Fruit fly (Drosophila melanogaster) whole organism, embryonic: ENCODE results near the gene CG2681.

Experiments
- Abd-B ChIP-seq: fragments of 200-800 bp; sonication (Bioruptor generic); optimal IDR thresholded peaks from 2 replicates; lab custom pipeline; 2018; ENCODE audit warnings: missing biosample characterization, mild to moderate bottlenecking, missing genetic modification characterization, moderate library complexity
- Bgb ChIP-seq: fragments of 200-800 bp; sonication (Bioruptor generic); IDR thresholded peaks from 2 replicates; pipeline ENCODE4 v1.3.6; 2022; ENCODE audit warnings: missing biosample characterization, missing genetic modification characterization; ENCODE audit not compliant: partially characterized antibody
- Blimp-1 ChIP-seq: fragments of 200-800 bp; sonication (Bioruptor generic); optimal IDR thresholded peaks from 3 replicates; lab custom pipeline; 2018; ENCODE audit warnings: missing biosample characterization, missing genetic modification characterization, mild to moderate bottlenecking, moderate library complexity, missing genetic modification reagents
- CG10274 ChIP-seq: fragments of 200-800 bp; sonication (Bioruptor generic); optimal IDR thresholded peaks from 3 replicates; lab custom pipeline; 2017; ENCODE audit warnings: missing biosample characterization, mild to moderate bottlenecking, missing genetic modification characterization
- CG10366 ChIP-seq: fragments of 200-800 bp; sonication (Bioruptor generic); IDR thresholded peaks from 2 replicates; pipeline ENCODE4 v1.3.6; 2022; ENCODE audit warnings: missing biosample characterization, missing genetic modification characterization
- CG11456 ChIP-seq: fragments of 200-800 bp; sonication (Bioruptor generic); IDR thresholded peaks from 3 replicates; pipeline ENCODE4 v1.3.6; 2022; ENCODE audit warnings: missing biosample characterization, missing genetic modification characterization
- CG11723 ChIP-seq: fragments of 200-800 bp; sonication (Bioruptor generic); optimal IDR thresholded peaks from 2 replicates; lab custom pipeline; 2017; ENCODE audit warnings: missing biosample characterization, mild to moderate bottlenecking, missing genetic modification characterization
- CG12391 ChIP-seq: fragments of 200-800 bp; sonication (Bioruptor generic); optimal IDR thresholded peaks from 3 replicates; lab custom pipeline; 2018; ENCODE audit warnings: missing biosample characterization, mild to moderate bottlenecking, missing genetic modification characterization, moderate library complexity
- CG14014 ChIP-seq: fragments of 200-800 bp; sonication (Bioruptor generic); IDR thresholded peaks from 2 replicates; pipeline ENCODE4 v1.3.6; 2022; ENCODE audit warnings: missing biosample characterization, missing genetic modification characterization
- CG16863 ChIP-seq: fragments of 200-800 bp; sonication (Bioruptor generic); optimal IDR thresholded peaks from 3 replicates; lab custom pipeline; 2016; ENCODE audit warnings: missing biosample characterization, missing genetic modification characterization
- CG17568 ChIP-seq: fragments of 200-800 bp; sonication (Bioruptor generic); optimal IDR thresholded peaks from 2 replicates; lab custom pipeline; 2018; ENCODE audit warnings: missing biosample characterization, mild to moderate bottlenecking, missing genetic modification characterization, moderate library complexity
- CG17802 ChIP-seq: fragments of 200-800 bp; sonication (Bioruptor generic); optimal IDR thresholded peaks from 2 replicates; lab custom pipeline; 2018; ENCODE audit warnings: missing biosample characterization, mild to moderate bottlenecking, missing genetic modification characterization, moderate library complexity
- CG2875 ChIP-seq: fragments of 200-800 bp; sonication (Bioruptor generic); optimal IDR thresholded peaks from 2 replicates; lab custom pipeline; 2017; ENCODE audit warnings: missing biosample characterization, mild to moderate bottlenecking, missing genetic modification characterization, missing genetic modification reagents
- CG34422 ChIP-seq: fragments of 200-800 bp; sonication (Bioruptor generic); IDR thresholded peaks from 3 replicates; pipeline ENCODE4 v1.3.6; 2022; ENCODE audit warnings: missing biosample characterization, missing genetic modification characterization
- CG5245 ChIP-seq: fragments of 200-800 bp; sonication (Bioruptor generic); optimal IDR thresholded peaks from 3 replicates; lab custom pipeline; 2016; ENCODE audit warnings: missing biosample characterization, missing genetic modification characterization
- CG6765 ChIP-seq: fragments of 200-800 bp; sonication (Bioruptor generic); optimal IDR thresholded peaks from 3 replicates; lab custom pipeline; 2017; ENCODE audit warnings: missing biosample characterization, mild to moderate bottlenecking, missing genetic modification characterization
- CG7357 ChIP-seq: fragments of 200-800 bp; sonication (Bioruptor generic); IDR thresholded peaks from 3 replicates; pipeline ENCODE4 v1.3.6; 2022; ENCODE audit warnings: missing biosample characterization, missing genetic modification characterization
- CG9797 ChIP-seq: fragments of 200-800 bp; sonication (Bioruptor generic); optimal IDR thresholded peaks from 3 replicates; lab custom pipeline; 2018; ENCODE audit warnings: missing biosample characterization, mild to moderate bottlenecking, missing genetic modification characterization
- CG9932 ChIP-seq: fragments of 200-800 bp; sonication (Bioruptor generic); IDR thresholded peaks from 2 replicates; pipeline ENCODE4 v1.3.6; 2022; ENCODE audit warnings: missing biosample characterization, missing genetic modification characterization
- CTCF ChIP-seq: fragments of 200-800 bp; sonication (Bioruptor generic); optimal IDR thresholded peaks from 2 replicates; lab custom pipeline; 2017; ENCODE audit warnings: missing biosample characterization, mild to moderate bottlenecking, missing genetic modification characterization, moderate library complexity
- Dip2 ChIP-seq: fragments of 200-800 bp; sonication (Bioruptor generic); IDR thresholded peaks from 2 replicates; pipeline ENCODE4 v1.3.6; 2022; ENCODE audit warnings: missing biosample characterization, missing genetic modification characterization
- E2f2 ChIP-seq: fragments of 200-800 bp; sonication (Bioruptor generic); IDR thresholded peaks from 2 replicates; pipeline ENCODE4 v1.3.6; 2022; ENCODE audit warnings: missing biosample characterization, missing genetic modification characterization
- Ets97D ChIP-seq: fragments of 200-800 bp; sonication (Bioruptor generic); optimal IDR thresholded peaks from 3 replicates; lab custom pipeline; 2016; ENCODE audit warnings: missing biosample characterization, missing genetic modification characterization
- Hmx ChIP-seq: fragments of 200-800 bp; sonication (Bioruptor generic); optimal IDR thresholded peaks from 2 replicates; lab custom pipeline; 2016; ENCODE audit warnings: missing biosample characterization, missing genetic modification characterization
- Hr39 ChIP-seq: fragments of >200 bp; optimal IDR thresholded peaks from 2 replicates; lab custom pipeline; 2017
- Meics ChIP-seq: fragments of 200-800 bp; sonication (Bioruptor generic); optimal IDR thresholded peaks from 2 replicates; lab custom pipeline; 2017; ENCODE audit warnings: missing biosample characterization, mild to moderate bottlenecking, missing genetic modification characterization
- Nf-YA ChIP-seq: fragments of 200-800 bp; sonication (Bioruptor generic); IDR thresholded peaks from 2 replicates; pipeline ENCODE4 v1.3.6; 2022; ENCODE audit warnings: missing biosample characterization, missing genetic modification characterization
- Oaz ChIP-seq: fragments of 200-800 bp; sonication (Bioruptor generic); IDR thresholded peaks from 2 replicates; pipeline ENCODE4 v1.3.6; 2022; ENCODE audit warnings: missing biosample characterization, missing genetic modification characterization
- Opbp ChIP-seq: fragments of 200-800 bp; sonication (Bioruptor generic); IDR thresholded peaks from 3 replicates; pipeline ENCODE4 v1.3.6; 2022; ENCODE audit warnings: missing biosample characterization, missing genetic modification characterization; ENCODE audit not compliant: partially characterized antibody
- Ravus ChIP-seq: fragments of 200-800 bp; sonication (Bioruptor generic); IDR thresholded peaks from 2 replicates; pipeline ENCODE4 v1.3.6; 2022; ENCODE audit warnings: missing biosample characterization, missing genetic modification characterization
- Rfx ChIP-seq: fragments of 200-800 bp; sonication (Bioruptor generic); IDR thresholded peaks from 2 replicates; pipeline ENCODE4 v1.3.6; 2022; ENCODE audit warnings: missing biosample characterization, missing genetic modification characterization
- Side ChIP-seq: fragments of 200-800 bp; sonication (Bioruptor generic); optimal IDR thresholded peaks from 2 replicates; lab custom pipeline; 2016; ENCODE audit warnings: missing biosample characterization, missing genetic modification characterization
- al ChIP-seq: fragments of 200-800 bp; sonication (Bioruptor generic); IDR thresholded peaks from 2 replicates; pipeline ENCODE4 v1.3.6; 2022; ENCODE audit warnings: missing biosample characterization, missing genetic modification characterization
- aop ChIP-seq: fragments of 200-800 bp; sonication (Bioruptor generic); IDR thresholded peaks from 2 replicates; pipeline ENCODE4 v1.3.6; 2022; ENCODE audit warnings: missing biosample characterization, missing genetic modification characterization
- cas ChIP-seq: fragments of 200-800 bp; sonication (Bioruptor generic); IDR thresholded peaks from 2 replicates; pipeline ENCODE4 v1.3.6; 2022; ENCODE audit warnings: missing biosample characterization, missing genetic modification characterization
- cg ChIP-seq: fragments of 200-800 bp; sonication (Bioruptor generic); optimal IDR thresholded peaks from 3 replicates; lab custom pipeline; 2019; ENCODE audit warnings: missing biosample characterization, mild to moderate bottlenecking, missing genetic modification characterization, moderate library complexity
- dmrt99B ChIP-seq: fragments of 200-800 bp; sonication (Bioruptor generic); optimal IDR thresholded peaks from 2 replicates; lab custom pipeline; 2018; ENCODE audit warnings: missing biosample characterization, mild to moderate bottlenecking, missing genetic modification characterization, moderate library complexity
- en ChIP-seq: fragments of 200-800 bp; sonication (Bioruptor generic); optimal IDR thresholded peaks from 2 replicates; lab custom pipeline; 2016; ENCODE audit warnings: missing biosample characterization, missing genetic modification characterization
- ftz-f1 ChIP-seq: fragments of 200-800 bp; sonication (Bioruptor generic); optimal IDR thresholded peaks from 2 replicates; lab custom pipeline; 2016; ENCODE audit warnings: missing biosample characterization, missing genetic modification characterization
- gcm ChIP-seq: fragments of 200-800 bp; sonication (Bioruptor generic); optimal IDR thresholded peaks from 2 replicates; lab custom pipeline; 2019; ENCODE audit warnings: missing biosample characterization, mild to moderate bottlenecking, missing genetic modification characterization, moderate library complexity
- gcm2 ChIP-seq: fragments of 200-800 bp; sonication (Bioruptor generic); optimal IDR thresholded peaks from 2 replicates; lab custom pipeline; 2016; ENCODE audit warnings: missing biosample characterization, missing genetic modification characterization
- ham ChIP-seq: fragments of 200-800 bp; sonication (Bioruptor generic); IDR thresholded peaks from 2 replicates; pipeline ENCODE4 v1.3.6; 2022; ENCODE audit warnings: missing biosample characterization, missing genetic modification characterization
- hbn ChIP-seq: fragments of 200-800 bp; sonication (Bioruptor generic); IDR thresholded peaks from 2 replicates; pipeline ENCODE4 v1.3.6; 2022; ENCODE audit warnings: missing biosample characterization, missing genetic modification characterization; ENCODE audit not compliant: partially characterized antibody
- kah ChIP-seq: fragments of 200-800 bp; sonication (Bioruptor generic); optimal IDR thresholded peaks from 2 replicates; lab custom pipeline; 2018; ENCODE audit warnings: missing biosample characterization, mild to moderate bottlenecking, missing genetic modification characterization
- kni ChIP-seq: fragments of 200-800 bp; sonication (Bioruptor generic); optimal IDR thresholded peaks from 3 replicates; lab custom pipeline; 2017; ENCODE audit warnings: mild to moderate bottlenecking, missing biosample characterization, missing genetic modification reagents, missing genetic modification characterization
- lola ChIP-seq, 3 experiments: fragments of >200 bp in 2 of 3; fragments of 200-800 bp in 1 of 3; sonication (Bioruptor generic) in 1 of 3; optimal IDR thresholded peaks; 2 replicates each; lab custom pipeline; 2017 to 2019; ENCODE audit warnings: missing biosample characterization in 3 of 3, missing genetic modification characterization in 3 of 3, mild to moderate bottlenecking in 1 of 3, moderate library complexity in 1 of 3
- mirr ChIP-seq: fragments of 200-800 bp; sonication (Bioruptor generic); optimal IDR thresholded peaks from 3 replicates; lab custom pipeline; 2018; ENCODE audit warnings: missing biosample characterization, mild to moderate bottlenecking, missing genetic modification characterization
- nerfin-1 ChIP-seq: fragments of 200-800 bp; sonication (Bioruptor generic); optimal IDR thresholded peaks from 3 replicates; lab custom pipeline; 2019; ENCODE audit warnings: missing biosample characterization, mild to moderate bottlenecking, missing genetic modification characterization, moderate library complexity
- oc ChIP-seq: fragments of 200-800 bp; sonication (Bioruptor generic); optimal IDR thresholded peaks from 2 replicates; lab custom pipeline; 2018; ENCODE audit warnings: missing biosample characterization, mild to moderate bottlenecking, missing genetic modification characterization, moderate library complexity
- org-1 ChIP-seq: fragments of 200-800 bp; sonication (Bioruptor generic); optimal IDR thresholded peaks from 2 replicates; lab custom pipeline; 2017; ENCODE audit warnings: missing biosample characterization, missing genetic modification characterization
- pita ChIP-seq: fragments of 200-800 bp; sonication (Bioruptor generic); optimal IDR thresholded peaks from 2 replicates; lab custom pipeline; 2017; ENCODE audit warnings: missing biosample characterization, mild to moderate bottlenecking, missing genetic modification characterization
- tx ChIP-seq: fragments of 200-800 bp; sonication (Bioruptor generic); optimal IDR thresholded peaks from 2 replicates; lab custom pipeline; 2016; ENCODE audit warnings: missing biosample characterization, missing genetic modification characterization

CG2681 gene

DNA sequence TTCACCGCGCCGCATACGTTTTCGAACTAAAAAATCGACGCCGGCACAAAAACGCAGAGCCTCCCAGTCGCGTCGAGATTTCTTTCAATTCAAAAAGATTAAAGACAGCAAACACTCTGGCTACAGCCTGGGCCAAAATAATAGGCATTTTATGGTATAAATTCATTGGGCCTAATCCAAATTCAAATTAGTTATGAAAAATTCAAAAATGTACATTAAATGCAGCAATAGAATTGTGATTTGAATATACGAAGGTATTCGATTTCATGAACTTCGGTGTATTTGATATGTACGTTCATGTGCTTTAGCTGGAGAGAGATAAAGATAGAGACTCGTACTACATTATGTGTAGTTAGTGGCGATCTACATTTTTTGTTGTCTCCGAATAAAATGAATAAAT is 35.6 kb downstream of the CG2681 start, which contains the start of gene Syx4 (continued):
- TF ChIP-seq CG12391 (tag; lab: Kevin White, UChicago) = peak; percentile 93
- peak; percentile 85 for TF ChIP-seq tx (GFP tag; lab: Kevin White, UChicago)
- peak; percentile 64 for TF ChIP-seq mirr (GFP tag; lab: Kevin White, UChicago)
- TF ChIP-seq Dip2 = no peak
- TF ChIP-seq al (GFP tag; lab: Robert Waterston, UW) = peak; percentile 78
- TF ChIP-seq ham (GFP tag; lab: Robert Waterston, UW) = peak; percentile 51; the same call in 1 of the 2 replicates
- TF ChIP-seq E2f2 = peak; percentile 72
- TF ChIP-seq CTCF (GFP tag; lab: Kevin White, UChicago) = peak; percentile 49
- peak; percentile 54 for TF ChIP-seq Hmx
- TF ChIP-seq CG34422 (GFP tag; lab: Robert Waterston, UW) = peak; percentile 89
- TF ChIP-seq gcm2 (GFP tag; lab: Kevin White, UChicago) = peak; percentile 80
- peak; percentile 81 for TF ChIP-seq CG17568 (GFP tag; lab: Kevin White, UChicago)
- peak; percentile 93 for TF ChIP-seq Rfx
- peak; percentile 84 for TF ChIP-seq Blimp-1 (GFP tag; lab: Kevin White, UChicago)
- TF ChIP-seq Meics (GFP tag; lab: Kevin White, UChicago) = peak; percentile 94
- peak; percentile 87 for TF ChIP-seq en
- no peak for TF ChIP-seq hbn (GFP tag; lab: Robert Waterston, UW)
- TF ChIP-seq CG9797 (GFP tag; lab: Kevin White, UChicago) = no peak
- TF ChIP-seq Bgb (GFP tag; lab: Robert Waterston, UW) = no peak
- TF ChIP-seq CG5245 (GFP tag; lab: Kevin White, UChicago) = peak; percentile 79
- peak; percentile 59 for TF ChIP-seq CG17802
- no peak for TF ChIP-seq kni (GFP tag; lab: Kevin White, UChicago)
- TF ChIP-seq Side (GFP tag; lab: Kevin White, UChicago) = peak; percentile 87
- peak; percentile 92 for TF ChIP-seq org-1 (GFP tag; lab: Kevin White, UChicago)
- no peak for TF ChIP-seq cg (GFP tag; lab: Kevin White, UChicago)
- TF ChIP-seq CG11456 (GFP tag; lab: Robert Waterston, UW) = peak; percentile 91
- TF ChIP-seq Oaz = peak; percentile 90
- TF ChIP-seq lola (GFP tag; optimal IDR thresholded peaks at IDR 0.05; lab: Kevin White, UChicago) = peak in 1 of 3 experiments; percentile 53
- peak; percentile 83 for TF ChIP-seq CG6765 (GFP tag; lab: Kevin White, UChicago)
- TF ChIP-seq aop (GFP tag; lab: Robert Waterston, UW) = 0 out of 2 replicates have a peak, but pooled peaks have one; percentile 48
- no peak for TF ChIP-seq ftz-f1 (GFP tag; lab: Kevin White, UChicago)
- TF ChIP-seq oc = peak; percentile 91
- peak; percentile 74 for TF ChIP-seq Abd-B (GFP tag; lab: Kevin White, UChicago)
- TF ChIP-seq CG10274 = peak; percentile 61
- TF ChIP-seq gcm (GFP tag; lab: Kevin White, UChicago) = peak; percentile 85
- TF ChIP-seq Hr39 = no peak
- TF ChIP-seq Ravus (GFP tag; lab: Robert Waterston, UW) = peak; percentile 69
- TF ChIP-seq cas (GFP tag; lab: Robert Waterston, UW) = peak; percentile 71; the same call in 1 of the 2 replicates
- peak; percentile 89 for TF ChIP-seq CG10366 (GFP tag; lab: Robert Waterston, UW)
- peak; percentile 87 for TF ChIP-seq CG16863 (GFP tag; lab: Kevin White, UChicago)
- no peak for TF ChIP-seq Opbp (GFP tag; lab: Robert Waterston, UW)
- TF ChIP-seq CG14014 = peak; percentile 91
- peak; percentile 81 for TF ChIP-seq nerfin-1 (tag; lab: Kevin White, UChicago)
- TF ChIP-seq Ets97D (GFP tag; lab: Kevin White, UChicago) = peak; percentile 63
- TF ChIP-seq dmrt99B (tag; lab: Kevin White, UChicago) = peak; percentile 95
- TF ChIP-seq pita (GFP tag; lab: Kevin White, UChicago) = no peak
- peak; percentile 86 for TF ChIP-seq CG9932
- TF ChIP-seq CG7357 = peak; percentile 82
- TF ChIP-seq CG11723 (GFP tag; lab: Kevin White, UChicago) = peak; percentile 77
- TF ChIP-seq kah (GFP tag; lab: Kevin White, UChicago) = peak; percentile 82
- TF ChIP-seq Nf-YA (GFP tag; lab: Robert Waterston, UW) = peak; percentile 77
- peak; percentile 79 for TF ChIP-seq CG2875
